Worm (Caenorhabditis elegans): ENCODE data around the gene F32E10.9.

Gene F32E10.9

ce11 chrIV:7580062-7580614, 16.4 kb upstream of the F32E10.9 start, which contains the start of the genes cec-5 and nol-10 (continued):
- TF ChIP-seq unc-98 (GFP tag; IDR thresholded peaks at IDR 0.05) (no peak), nhr-85 (tag) (no peak), nhr-84 (tag; optimal IDR thresholded peaks at IDR 0.05) (no peak), ceh-82 (tag; optimal IDR thresholded peaks at IDR 0.05) (peak; percentile 12 to 66 (median 54)), lin-15B (tag; optimal IDR thresholded peaks at IDR 0.05) (peak; percentile 81), elt-3 (tag; optimal IDR thresholded peaks at IDR 0.05) (peak in 1 of 6 experiments; percentile 21), hpl-2 (GFP tag; optimal IDR thresholded peaks at IDR 0.05) (no peak), lin-39 (tag; optimal IDR thresholded peaks at IDR 0.05) (no peak), fkh-10 (GFP tag; optimal IDR thresholded peaks at IDR 0.05) (peak; percentile 3), mab-9 (GFP tag; IDR thresholded peaks at IDR 0.05) (no peak), nhr-28 (tag; optimal IDR thresholded peaks at IDR 0.05) (no peak), dsc-1 (tag; optimal IDR thresholded peaks at IDR 0.05) (peak; percentile 43), hlh-4 (tag; optimal IDR thresholded peaks at IDR 0.05) (no peak), egl-13 (tag; optimal IDR thresholded peaks at IDR 0.05) (peak; percentile 58), ceh-90 (tag; optimal IDR thresholded peaks at IDR 0.05) (no peak), nhr-90 (tag; optimal IDR thresholded peaks at IDR 0.05; ENCODE audit: poor library complexity) (peak; percentile 55), sox-4 (tag; optimal IDR thresholded peaks at IDR 0.05) (no peak), snpc-4 (tag; optimal IDR thresholded peaks at IDR 0.05) (peak; percentile 34), F16B12.6 (tag; optimal IDR thresholded peaks at IDR 0.05) (peak; percentile 47), unc-30 (tag; optimal IDR thresholded peaks at IDR 0.05) (no peak), ceh-88 (GFP tag; IDR thresholded peaks at IDR 0.05) (no peak), swsn-7 (tag; optimal IDR thresholded peaks at IDR 0.05) (peak; percentile 75), ets-5 (GFP tag; IDR thresholded peaks at IDR 0.05) (no peak), unc-62 (GFP tag; optimal IDR thresholded peaks at IDR 0.05) (no peak), snu-23 (GFP tag; optimal IDR thresholded peaks at IDR 0.05) (peak; percentile 89), ztf-4 (tag; optimal IDR thresholded peaks at IDR 0.05) (peak; percentile 22), fkh-4 (tag; optimal IDR thresholded peaks at IDR 0.05; ENCODE audit: borderline replicate concordance) (no peak), ama-1 (optimal IDR thresholded peaks at IDR 0.05) (no peak), egl-27 (tag; optimal IDR thresholded peaks at IDR 0.05) (peak in 1 of 2 experiments; percentile 33), nhr-71 (tag; optimal IDR thresholded peaks at IDR 0.05) (peak; percentile 85), vab-15 (tag; optimal IDR thresholded peaks at IDR 0.05) (no peak), lir-3 (tag; optimal IDR thresholded peaks at IDR 0.05; ENCODE audit: poor library complexity) (peak; percentile 23)

ce11 chrIV:7578281-7578680, 14.5 kb upstream of the F32E10.9 start, which contains the start of gene F32E10.5:
Gene F32E10.5 (minus strand): TSS chrIV:7578381.
- TF ChIP-seq lin-13 (GFP tag; optimal IDR thresholded peaks at IDR 0.05) (no peak), unc-130 (tag; optimal IDR thresholded peaks at IDR 0.05) (no peak), dpl-1 (GFP tag; optimal IDR thresholded peaks at IDR 0.05) (no peak), ceh-82 (tag; optimal IDR thresholded peaks at IDR 0.05) (no peak), snu-23 (GFP tag; optimal IDR thresholded peaks at IDR 0.05) (no peak), tlp-1 (tag; optimal IDR thresholded peaks at IDR 0.05) (no peak), nhr-12 (tag; optimal IDR thresholded peaks at IDR 0.05) (no peak), aly-2 (tag; optimal IDR thresholded peaks at IDR 0.05) (no peak), ceh-8 (GFP tag; optimal IDR thresholded peaks at IDR 0.05) (no peak), egl-27 (tag; optimal IDR thresholded peaks at IDR 0.05) (no peak), nhr-28 (tag; optimal IDR thresholded peaks at IDR 0.05) (no peak), lin-35 (GFP tag; optimal IDR thresholded peaks at IDR 0.05) (no peak), nhr-47 (tag; optimal IDR thresholded peaks at IDR 0.05) (no peak), snpc-4 (tag; optimal IDR thresholded peaks at IDR 0.05) (no peak), efl-1 (optimal IDR thresholded peaks at IDR 0.05) (no peak), efl-1 (GFP tag; optimal IDR thresholded peaks at IDR 0.05 in 1 of 2) (no peak), ceh-90 (tag; optimal IDR thresholded peaks at IDR 0.05) (no peak)
